Fruit fly (Drosophila melanogaster): Measurements from ENCODE around the gene ScsbetaA.

ScsbetaA gene

DNA sequence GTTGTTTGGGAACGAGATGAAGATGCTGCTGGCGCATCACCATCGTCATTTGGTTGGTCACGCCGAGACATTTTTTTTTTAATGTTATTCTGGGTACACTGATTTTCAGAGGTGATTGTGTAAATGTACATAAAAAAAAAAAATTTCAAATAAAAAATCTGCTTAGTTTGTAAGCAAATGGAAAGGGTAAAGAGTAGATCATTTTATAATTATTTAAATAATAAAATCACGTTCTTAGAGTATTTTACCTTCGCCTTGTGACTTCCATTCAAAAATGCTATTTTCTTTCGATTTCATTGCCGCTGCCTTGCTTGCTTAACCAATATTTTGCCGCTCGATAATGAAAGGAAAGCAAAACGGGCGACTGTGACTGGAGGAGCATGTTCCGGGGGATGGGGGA lies 40.2 kb downstream of the ScsbetaA start (continued):
- TF ChIP-seq Lim3 (GFP tag; IDR thresholded peaks at IDR 0.05) (no peak), CG6254 (GFP tag; optimal IDR thresholded peaks at IDR 0.05) (peak; percentile 2), Ptx1 (GFP tag; IDR thresholded peaks at IDR 0.05) (peak; percentile 35; the same call in 1 of the 2 replicates), Oli (tag; optimal IDR thresholded peaks at IDR 0.05) (peak; percentile 37), corto (GFP tag; optimal IDR thresholded peaks at IDR 0.05) (peak; percentile 35), CG31224 (GFP tag; IDR thresholded peaks at IDR 0.05) (no peak), NK7.1 (GFP tag; optimal IDR thresholded peaks at IDR 0.05) (no peak), stwl (tag; optimal IDR thresholded peaks at IDR 0.05) (no peak), ken (GFP tag; IDR thresholded peaks at IDR 0.05) (0 out of 3 replicates have a peak, but pooled peaks have one; percentile 61), Sox102F (GFP tag; optimal IDR thresholded peaks at IDR 0.05) (peak; percentile 75), CG14441 (GFP tag; IDR thresholded peaks at IDR 0.05) (0 out of 2 replicates have a peak, but pooled peaks have one; percentile 40), Xbp1 (GFP tag; optimal IDR thresholded peaks at IDR 0.05) (peak; percentile 20), Ssrp (tag; optimal IDR thresholded peaks at IDR 0.05) (peak; percentile 66), CG10209 (GFP tag; optimal IDR thresholded peaks at IDR 0.05) (peak; percentile 16), otp (GFP tag; IDR thresholded peaks at IDR 0.05) (0 out of 3 replicates have a peak, but pooled peaks have one; percentile 35), amos (GFP tag; IDR thresholded peaks at IDR 0.05; ENCODE audit: partially characterized antibody) (no peak), bsh (GFP tag; optimal IDR thresholded peaks at IDR 0.05) (peak in 1 of 2 experiments; percentile 70), ap (GFP tag; IDR thresholded peaks at IDR 0.05) (peak; percentile 46; the same call in 1 of the 2 replicates), CG1024 (GFP tag; IDR thresholded peaks at IDR 0.05) (peak; percentile 22; the same call in 1 of the 2 replicates), ttk (GFP tag; IDR thresholded peaks at IDR 0.05) (peak; percentile 39), CG7839 (tag; optimal IDR thresholded peaks at IDR 0.05) (peak; percentile 35), CG17359 (tag; optimal IDR thresholded peaks at IDR 0.05) (peak; percentile 65), gce (GFP tag; IDR thresholded peaks at IDR 0.05) (peak; percentile 62; the same call in 1 of the 3 replicates), E2f2 (GFP tag; IDR thresholded peaks at IDR 0.05) (0 out of 2 replicates have a peak, but pooled peaks have one; percentile 10), CG2712 (tag; optimal IDR thresholded peaks at IDR 0.05) (peak; percentile 18), CG14710 (tag; optimal IDR thresholded peaks at IDR 0.05) (peak; percentile 22), nerfin-1 (tag; optimal IDR thresholded peaks at IDR 0.05) (peak; percentile 6), CG3407 (GFP tag; optimal IDR thresholded peaks at IDR 0.05) (peak; percentile 2), ATbp (GFP tag; optimal IDR thresholded peaks at IDR 0.05) (peak; percentile 55), CG2889 (GFP tag; IDR thresholded peaks at IDR 0.05) (no peak), wdn (GFP tag; IDR thresholded peaks at IDR 0.05) (no peak), Sox100B (GFP tag; optimal IDR thresholded peaks at IDR 0.05) (peak; percentile 13), pita (GFP tag; optimal IDR thresholded peaks at IDR 0.05) (no peak), CG4707 (GFP tag; optimal IDR thresholded peaks at IDR 0.05) (peak; percentile 8), eve (GFP tag; optimal IDR thresholded peaks at IDR 0.05) (peak in 1 of 2 experiments; percentile 20), nmo (GFP tag; optimal IDR thresholded peaks at IDR 0.05) (peak; percentile 45), onecut (GFP tag; IDR thresholded peaks at IDR 0.05) (0 out of 2 replicates have a peak, but pooled peaks have one; percentile 12), esg (GFP tag; conservative IDR thresholded peaks at IDR 0.05) (0 out of 2 replicates have a peak, but pooled peaks have one; percentile 23), C15 (GFP tag; IDR thresholded peaks at IDR 0.05) (0 out of 3 replicates have a peak, but pooled peaks have one; percentile 31), CG13424 (tag; optimal IDR thresholded peaks at IDR 0.05) (peak; percentile 56), Trl (optimal IDR thresholded peaks at IDR 0.05) (no peak), Trl (GFP tag; optimal IDR thresholded peaks at IDR 0.05) (no peak), Asciz (GFP tag; optimal IDR thresholded peaks at IDR 0.05) (peak; percentile 21), Sry-β (GFP tag; optimal IDR thresholded peaks at IDR 0.05) (no peak), CG17328 (GFP tag; IDR thresholded peaks at IDR 0.05) (peak; percentile 52; the same call in 1 of the 2 replicates), Awh (GFP tag; IDR thresholded peaks at IDR 0.05) (peak; percentile 53; the same call in 1 of the 2 replicates), CG17385 (GFP tag; optimal IDR thresholded peaks at IDR 0.05) (peak; percentile 16), Dbx (GFP tag; IDR thresholded peaks at IDR 0.05) (no peak), Usf (GFP tag; optimal IDR thresholded peaks at IDR 0.05) (no peak), CG12744 (GFP tag; optimal IDR thresholded peaks at IDR 0.05) (no peak)
